Worm (Caenorhabditis elegans) whole organism, L1 larva: ENCODE data around the gene F22E12.3.

ENCODE experiments used
- C16A3.4 ChIP-seq: fragments of 150-350 bp; optimal IDR thresholded peaks from 2 replicates; lab custom pipeline; 2014; ENCODE audit warnings: missing biosample characterization, missing genetic modification characterization
- Y116A8C.19 ChIP-seq: sonication (generic microtip); optimal IDR thresholded peaks from 2 replicates; lab custom pipeline; 2016; ENCODE audit warnings: missing compliant biosample characterization, missing genetic modification characterization, borderline replicate concordance
- aha-1 ChIP-seq: fragments of 150-350 bp; optimal IDR thresholded peaks from 2 replicates; lab custom pipeline; 2014; ENCODE audit warnings: missing biosample characterization, missing genetic modification characterization
- blmp-1 ChIP-seq: fragments of 150-350 bp; optimal IDR thresholded peaks from 2 replicates; lab custom pipeline; 2014; ENCODE audit warnings: missing biosample characterization, missing genetic modification characterization
- ceh-63 ChIP-seq: fragments of 200-800 bp; sonication (Bioruptor generic); optimal IDR thresholded peaks from 2 replicates; lab custom pipeline; 2018; ENCODE audit warnings: mild to moderate bottlenecking, missing genetic modification characterization, missing compliant biosample characterization
- ceh-8 ChIP-seq: fragments of 200-800 bp; sonication (Bioruptor generic); optimal IDR thresholded peaks from 2 replicates; lab custom pipeline; 2018; ENCODE audit warnings: mild to moderate bottlenecking, missing genetic modification characterization, moderate library complexity, missing compliant biosample characterization
- ces-1 ChIP-seq: fragments of 150-350 bp; optimal IDR thresholded peaks from 2 replicates; lab custom pipeline; 2014; ENCODE audit warnings: missing biosample characterization, missing genetic modification reagents, missing genetic modification characterization
- dpl-1 ChIP-seq, 3 experiments: fragments of 150-350 bp in 2 of 3; sonication (generic microtip) in 1 of 3; optimal IDR thresholded peaks; 2 replicates each; lab custom pipeline; 2014 to 2017; ENCODE audit warnings: missing biosample characterization in 3 of 3, missing genetic modification characterization in 3 of 3, missing genetic modification reagents in 3 of 3
- efl-1 ChIP-seq, 4 experiments: fragments of 150-350 bp; optimal IDR thresholded peaks in 3 of 4; peaks in 1 of 4; 1 replicate in 1 of 4; 2 replicates in 3 of 4; lab custom pipeline; 2014; ENCODE audit warnings: missing biosample characterization in 2 of 4, missing genetic modification characterization in 2 of 4, missing genetic modification reagents in 2 of 4
- egl-13 ChIP-seq: sonication (generic microtip); optimal IDR thresholded peaks from 2 replicates; lab custom pipeline; 2016; ENCODE audit warnings: missing genotype, missing genetic modification reagents, missing genetic modification characterization, missing compliant biosample characterization
- elt-2 ChIP-seq: sonication (generic microtip); optimal IDR thresholded peaks from 2 replicates; lab custom pipeline; 2016; ENCODE audit warnings: missing genetic modification characterization, mild to moderate bottlenecking, inconsistent platforms, missing compliant biosample characterization, missing genetic modification reagents
- fkh-10 ChIP-seq: sonication (generic microtip); optimal IDR thresholded peaks from 2 replicates; lab custom pipeline; 2017; ENCODE audit warnings: missing biosample characterization, missing genetic modification reagents, missing genetic modification characterization
- fkh-4 ChIP-seq: sonication (generic microtip); optimal IDR thresholded peaks from 2 replicates; lab custom pipeline; 2016; ENCODE audit warnings: missing compliant biosample characterization, missing genetic modification characterization, borderline replicate concordance
- hlh-4 ChIP-seq: sonication (generic microtip); optimal IDR thresholded peaks from 2 replicates; lab custom pipeline; 2016; ENCODE audit warnings: mild to moderate bottlenecking, missing genetic modification characterization, missing compliant biosample characterization
- hpl-2 ChIP-seq: fragments of 150-350 bp; optimal IDR thresholded peaks from 2 replicates; lab custom pipeline; 2014; ENCODE audit warnings: missing biosample characterization, missing genetic modification reagents, missing genetic modification characterization
- isw-1 ChIP-seq: fragments of 200-800 bp; sonication (Bioruptor generic); IDR thresholded peaks from 2 replicates; pipeline ENCODE4 v1.3.6; 2022; ENCODE audit warnings: missing genetic modification characterization, missing compliant biosample characterization
- jun-1 ChIP-seq: fragments of 150-350 bp; optimal IDR thresholded peaks from 2 replicates; lab custom pipeline; 2014; ENCODE audit warnings: missing biosample characterization, missing genetic modification reagents, missing genetic modification characterization
- lin-14 ChIP-seq: fragments of 200-800 bp; sonication (Bioruptor generic); optimal IDR thresholded peaks from 2 replicates; lab custom pipeline; 2018; ENCODE audit warnings: mild to moderate bottlenecking, missing genetic modification characterization, moderate library complexity, missing compliant biosample characterization
- lin-35 ChIP-seq, 2 experiments: fragments of 150-350 bp; optimal IDR thresholded peaks; 2 replicates each; lab custom pipeline; 2014; ENCODE audit warnings: missing biosample characterization in 2 of 2, missing genetic modification characterization in 2 of 2, missing genetic modification reagents in 2 of 2
- lin-39 ChIP-seq: fragments of 150-350 bp; optimal IDR thresholded peaks from 2 replicates; lab custom pipeline; 2014; ENCODE audit warnings: missing biosample characterization, missing genetic modification reagents, missing genetic modification characterization
- mdl-1 ChIP-seq, 2 experiments: fragments of 150-350 bp; optimal IDR thresholded peaks; 2 replicates each; lab custom pipeline; 2014 to 2017; ENCODE audit warnings: missing biosample characterization in 2 of 2, missing genetic modification characterization in 2 of 2, inconsistent platforms in 1 of 2
- mef-2 ChIP-seq: fragments of 150-350 bp; optimal IDR thresholded peaks from 2 replicates; lab custom pipeline; 2014; ENCODE audit warnings: missing biosample characterization, missing genetic modification characterization
- nhr-11 ChIP-seq: fragments of 150-350 bp; optimal IDR thresholded peaks from 2 replicates; lab custom pipeline; 2014; ENCODE audit warnings: missing biosample characterization, missing genetic modification characterization
- nhr-12 ChIP-seq: sonication (generic microtip); optimal IDR thresholded peaks from 2 replicates; lab custom pipeline; 2017; ENCODE audit warnings: missing biosample characterization, missing genetic modification characterization
- nhr-71 ChIP-seq: sonication (generic microtip); optimal IDR thresholded peaks from 2 replicates; lab custom pipeline; 2016; ENCODE audit warnings: mild to moderate bottlenecking, missing genetic modification characterization, moderate library complexity, missing compliant biosample characterization
- nhr-76 ChIP-seq: sonication (generic microtip); optimal IDR thresholded peaks from 2 replicates; lab custom pipeline; 2017; ENCODE audit warnings: missing biosample characterization, missing genetic modification characterization
- nhr-77 ChIP-seq: fragments of 150-350 bp; optimal IDR thresholded peaks from 2 replicates; lab custom pipeline; 2014; ENCODE audit warnings: missing biosample characterization, missing genetic modification characterization
- nhr-85 ChIP-seq: sonication (generic microtip); peaks from one replicate; lab custom pipeline; 2016; ENCODE audit warnings: missing genetic modification characterization, inconsistent platforms, missing compliant biosample characterization
- pax-3 ChIP-seq: fragments of 200-800 bp; sonication (Bioruptor generic); optimal IDR thresholded peaks from 2 replicates; lab custom pipeline; 2018; ENCODE audit warnings: mild to moderate bottlenecking, missing genetic modification characterization, moderate library complexity, missing compliant biosample characterization
- pqm-1 ChIP-seq: sonication (generic microtip); optimal IDR thresholded peaks from 3 replicates; lab custom pipeline; 2017; ENCODE audit warnings: missing biosample characterization, missing genetic modification characterization
- rnt-1 ChIP-seq: sonication (generic microtip); optimal IDR thresholded peaks from 2 replicates; lab custom pipeline; 2016; ENCODE audit warnings: mild to moderate bottlenecking, missing genetic modification characterization, moderate library complexity, missing compliant biosample characterization
- skn-1 ChIP-seq: fragments of 150-350 bp; optimal IDR thresholded peaks from 2 replicates; lab custom pipeline; 2014; ENCODE audit warnings: missing biosample characterization, missing genetic modification characterization
- tbx-2 ChIP-seq: sonication (generic microtip); optimal IDR thresholded peaks from 2 replicates; lab custom pipeline; 2016; ENCODE audit warnings: missing genetic modification characterization, missing compliant biosample characterization
- unc-130 ChIP-seq: fragments of 150-350 bp; optimal IDR thresholded peaks from 2 replicates; lab custom pipeline; 2017; ENCODE audit warnings: missing biosample characterization, missing genetic modification characterization, inconsistent platforms
- unc-86 ChIP-seq: sonication (generic microtip); optimal IDR thresholded peaks from 2 replicates; lab custom pipeline; 2016; ENCODE audit warnings: missing genetic modification characterization, missing compliant biosample characterization
- vab-15 ChIP-seq: sonication (generic microtip); optimal IDR thresholded peaks from 2 replicates; lab custom pipeline; 2017; ENCODE audit warnings: missing genotype, mild to moderate bottlenecking, missing genetic modification characterization, missing compliant biosample characterization

The F22E12.3 gene

ce11 chrV:10489998-10490397 lies 26.8 kb upstream of the F22E12.3 start, which contains the start of gene ncx-5:
TSS of gene ncx-5 (minus strand) at chrV:10490098.
- no peak for TF ChIP-seq lin-39
- TF ChIP-seq skn-1: no peak
- TF ChIP-seq rnt-1: no peak
- no peak for TF ChIP-seq ces-1 (GFP tag; lab: Kevin White, UChicago)
- no peak for TF ChIP-seq fkh-4 (tag; lab: Kevin White, UChicago)
- TF ChIP-seq hpl-2 (GFP tag; lab: Kevin White, UChicago): no peak
- no peak for TF ChIP-seq tbx-2 (tag; lab: Kevin White, UChicago)
- no peak for TF ChIP-seq dpl-1 (GFP tag; optimal IDR thresholded peaks at IDR 0.05; lab: Kevin White, UChicago)
- TF ChIP-seq unc-130 (tag; lab: Kevin White, UChicago): no peak
- no peak for TF ChIP-seq C16A3.4 (tag; lab: Kevin White, UChicago)
- no peak for TF ChIP-seq aha-1
- no peak for TF ChIP-seq nhr-12 (tag; lab: Kevin White, UChicago)
- TF ChIP-seq Y116A8C.19 (tag; lab: Kevin White, UChicago): no peak

- TF ChIP-seq blmp-1 (tag; lab: Kevin White, UChicago) (no peak), elt-2 (tag; lab: Kevin White, UChicago) (peak; percentile 45)
- TF ChIP-seq, all 84 proteins: peak for 1
Measured at ce11 chrV:10485389-10485788, 22.2 kb upstream of the F22E12.3 start.

- no peak for TF ChIP-seq blmp-1 (tag; lab: Kevin White, UChicago)
- TF ChIP-seq, all 84 proteins: peak for 0
Measured at ce11 chrV:10484640-10485039, 21.5 kb upstream of the F22E12.3 start, which contains the start of gene Y32F6B.1. TSS of gene Y32F6B.1 (minus strand) at chrV:10484740.

ce11 chrV:10483995-10484394 lies 20.8 kb upstream of the F22E12.3 start:
- TF ChIP-seq ceh-8 (GFP tag; lab: Kevin White, UChicago) (no peak), hlh-4 (no peak), nhr-11 (tag; lab: Kevin White, UChicago) (no peak), nhr-76 (tag; lab: Kevin White, UChicago) (no peak), lin-35 (GFP tag; optimal IDR thresholded peaks at IDR 0.05; lab: Kevin White, UChicago) (peak in 1 of 2 experiments; percentile 18), mdl-1 (tag; optimal IDR thresholded peaks at IDR 0.05; lab: Kevin White, UChicago) (no peak), dpl-1 (GFP tag; optimal IDR thresholded peaks at IDR 0.05; lab: Kevin White, UChicago) (no peak), mef-2 (no peak), efl-1 (optimal IDR thresholded peaks at IDR 0.05; lab: Kevin White, UChicago) (no peak), efl-1 (GFP tag; optimal IDR thresholded peaks at IDR 0.05 in 1 of 2; lab: Kevin White, UChicago) (peak in 1 of 2 experiments; percentile 57), unc-130 (tag; lab: Kevin White, UChicago) (no peak), rnt-1 (no peak), elt-2 (tag; lab: Kevin White, UChicago) (peak; percentile 63), nhr-85 (no peak), unc-86 (tag; lab: Kevin White, UChicago) (no peak), nhr-77 (no peak), fkh-10 (no peak), egl-13 (tag; lab: Kevin White, UChicago) (no peak), tbx-2 (tag; lab: Kevin White, UChicago) (no peak)

- TF ChIP-seq pqm-1 (tag; lab: Kevin White, UChicago) (no peak), ceh-63 (no peak), pax-3 (tag; lab: Kevin White, UChicago) (no peak), jun-1 (tag; lab: Kevin White, UChicago) (no peak), vab-15 (tag; lab: Kevin White, UChicago) (no peak), nhr-71 (no peak), nhr-76 (tag; lab: Kevin White, UChicago) (no peak), tbx-2 (tag; lab: Kevin White, UChicago) (no peak), isw-1 (GFP tag; lab: Robert Waterston, UW) (no peak), fkh-10 (no peak), unc-130 (tag; lab: Kevin White, UChicago) (no peak), lin-14 (GFP tag; lab: Kevin White, UChicago) (no peak)
Measured at ce11 chrV:10478097-10478828, 15.1 kb upstream of the F22E12.3 start, which contains the start of the genes crp-1 and Y32F6B.9. TSS of gene crp-1 (plus strand) at chrV:10478564. TSS of gene Y32F6B.9 (plus strand) at chrV:10478699.
